Fruit fly (Drosophila melanogaster) whole organism, wandering third instar larva: ENCODE results near the gene CG34247.

Experiments
- Abd-B ChIP-seq: fragments of >200 bp; optimal IDR thresholded peaks from 2 replicates; lab custom pipeline; 2017; ENCODE audit warnings: missing biosample characterization, missing genetic modification characterization
- CG9705 ChIP-seq: fragments of 200-800 bp; sonication (Bioruptor generic); optimal IDR thresholded peaks from 2 replicates; lab custom pipeline; 2018; ENCODE audit warnings: missing biosample characterization, mild to moderate bottlenecking, missing genetic modification characterization
- Hnf4 ChIP-seq: fragments of 200-800 bp; sonication (Bioruptor generic); optimal IDR thresholded peaks from 2 replicates; lab custom pipeline; 2016; ENCODE audit warnings: missing biosample characterization, mild to moderate bottlenecking, missing genetic modification characterization
- Hr78 ChIP-seq: fragments of >200 bp; optimal IDR thresholded peaks from 2 replicates; lab custom pipeline; 2017; ENCODE audit warnings: missing biosample characterization, missing genetic modification characterization
- Mio ChIP-seq: sonication (Bioruptor generic); optimal IDR thresholded peaks from 2 replicates; lab custom pipeline; 2016; ENCODE audit warnings: missing biosample characterization, missing genetic modification characterization
- Myc ChIP-seq: fragments of >200 bp; optimal IDR thresholded peaks from 2 replicates; lab custom pipeline; 2017
- dmrt93B ChIP-seq: fragments of 200-800 bp; sonication (Bioruptor generic); optimal IDR thresholded peaks from 2 replicates; lab custom pipeline; 2018; ENCODE audit warnings: missing biosample characterization, mild to moderate bottlenecking, missing genetic modification characterization
- ey ChIP-seq: fragments of 200-800 bp; sonication (Bioruptor generic); optimal IDR thresholded peaks from 2 replicates; lab custom pipeline; 2016; ENCODE audit warnings: missing biosample characterization, missing genetic modification characterization
- h ChIP-seq: fragments of 200-800 bp; sonication (Bioruptor generic); optimal IDR thresholded peaks from 3 replicates; lab custom pipeline; 2016; ENCODE audit warnings: missing biosample characterization, mild to moderate bottlenecking, missing genetic modification characterization
- jim ChIP-seq: fragments of 175-275, 200-325 bp; sonication (Bioruptor generic); optimal IDR thresholded peaks from 2 replicates; lab custom pipeline; 2016; ENCODE audit warnings: missing biosample characterization, mild to moderate bottlenecking, missing genetic modification characterization
- lola ChIP-seq: fragments of >200 bp; optimal IDR thresholded peaks from 2 replicates; lab custom pipeline; 2017; ENCODE audit warnings: missing biosample characterization, missing genetic modification characterization
- psq ChIP-seq: fragments of 200-800 bp; sonication (Bioruptor generic); optimal IDR thresholded peaks from 3 replicates; lab custom pipeline; 2017; ENCODE audit warnings: missing biosample characterization, mild to moderate bottlenecking, missing genetic modification characterization, moderate library complexity

dm6 chr3L:16295447-16295846 lies 34.0 kb upstream of the CG34247 start, which contains the start of gene CG4962:
- TF ChIP-seq CG9705 (no peak), dmrt93B (no peak), Hr78 (GFP tag; lab: Kevin White, UChicago) (no peak), Myc (lab: Kevin White, UChicago) (no peak), lola (GFP tag; lab: Kevin White, UChicago) (no peak), psq (GFP tag; lab: Kevin White, UChicago) (no peak), Hnf4 (GFP tag; lab: Kevin White, UChicago) (no peak), Mio (GFP tag; lab: Kevin White, UChicago) (no peak), jim (GFP tag; lab: Kevin White, UChicago) (no peak), h (GFP tag; lab: Kevin White, UChicago) (no peak), ey (no peak), Abd-B (GFP tag; lab: Kevin White, UChicago) (no peak)
